Fruit fly (Drosophila melanogaster): ENCODE results near the gene ImpE1.

DNA sequence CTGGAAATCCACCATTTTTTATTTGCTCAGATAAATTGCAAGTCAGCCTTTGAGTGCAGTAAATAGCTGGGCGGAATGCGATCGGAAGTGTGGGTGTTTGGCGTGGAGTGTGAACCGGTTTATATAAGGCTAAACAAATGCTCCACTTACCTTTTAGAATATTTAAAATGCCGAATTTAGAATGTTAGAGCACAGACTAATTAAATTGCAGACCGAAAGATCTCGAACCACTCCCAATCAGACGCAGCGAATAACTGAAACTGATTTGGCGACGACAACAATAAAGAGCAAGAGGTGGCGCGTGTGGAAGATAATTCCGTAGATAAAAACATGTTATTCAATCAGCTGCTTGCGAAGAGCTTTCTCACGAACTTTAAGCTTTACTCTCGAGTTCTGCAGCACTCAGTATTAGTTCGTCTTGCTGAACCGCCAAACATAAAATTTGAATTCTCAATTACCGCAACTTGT lies 11.5 kb upstream of the ImpE1 start, which contains the start of gene Idh:
- no peak for TF ChIP-seq CTCF (optimal IDR thresholded peaks at IDR 0.05)
- TF ChIP-seq CG8478 (optimal IDR thresholded peaks at IDR 0.05): no peak
